Fruit fly (Drosophila melanogaster) whole organism, embryonic: ENCODE results near the gene CG5262.

Experiments used
- Aef1 ChIP-seq: fragments of 200-800 bp; sonication (Bioruptor generic); IDR thresholded peaks from 3 replicates; pipeline ENCODE4 v1.3.6; 2022; ENCODE audit warnings: missing biosample characterization, missing genetic modification characterization
- B-H1 ChIP-seq: fragments of 200-800 bp; sonication (Bioruptor generic); IDR thresholded peaks from 3 replicates; pipeline ENCODE4 v1.3.6; 2022; ENCODE audit warnings: missing biosample characterization, missing genetic modification characterization
- CG1024 ChIP-seq: fragments of 200-800 bp; sonication (Bioruptor generic); IDR thresholded peaks from 2 replicates; pipeline ENCODE4 v1.3.6; 2022; ENCODE audit warnings: missing biosample characterization, missing genetic modification characterization
- CG10654 ChIP-seq: fragments of 200-800 bp; sonication (Bioruptor generic); optimal IDR thresholded peaks from 2 replicates; lab custom pipeline; 2016; ENCODE audit warnings: missing biosample characterization, missing genetic modification characterization
- CG11085 ChIP-seq: fragments of 200-800 bp; sonication (Bioruptor generic); IDR thresholded peaks from 2 replicates; pipeline ENCODE4 v1.3.6; 2022; ENCODE audit warnings: missing biosample characterization, missing genetic modification characterization
- CG11560 ChIP-seq: fragments of 200-800 bp; sonication (Bioruptor generic); IDR thresholded peaks from 3 replicates; pipeline ENCODE4 v1.3.6; 2022; ENCODE audit warnings: missing biosample characterization, missing genetic modification characterization
- CG12769 ChIP-seq: fragments of 200-800 bp; sonication (Bioruptor generic); optimal IDR thresholded peaks from 2 replicates; lab custom pipeline; 2019; ENCODE audit warnings: missing biosample characterization, mild to moderate bottlenecking, missing genetic modification characterization, moderate library complexity
- CG16779 ChIP-seq: fragments of 200-800 bp; sonication (Bioruptor generic); IDR thresholded peaks from 2 replicates; pipeline ENCODE4 v1.3.6; 2022; ENCODE audit warnings: missing biosample characterization, missing genetic modification characterization
- CG31365 ChIP-seq: fragments of 200-800 bp; sonication (Bioruptor generic); optimal IDR thresholded peaks from 2 replicates; lab custom pipeline; 2018; ENCODE audit warnings: missing biosample characterization, mild to moderate bottlenecking, missing genetic modification characterization
- CG32532 ChIP-seq: fragments of 200-800 bp; sonication (Bioruptor generic); IDR thresholded peaks from 2 replicates; pipeline ENCODE4 v1.3.6; 2022; ENCODE audit warnings: missing biosample characterization, missing genetic modification characterization
- CG3281 ChIP-seq: fragments of 200-800 bp; sonication (Bioruptor generic); optimal IDR thresholded peaks from 3 replicates; lab custom pipeline; 2017; ENCODE audit warnings: missing biosample characterization, mild to moderate bottlenecking, missing genetic modification characterization
- CG3726 ChIP-seq: fragments of 200-800 bp; sonication (Bioruptor generic); IDR thresholded peaks from 3 replicates; pipeline ENCODE4, ENCODE4 v1.3.6; 2022; ENCODE audit warnings: missing biosample characterization, missing genetic modification characterization
- CG6272 ChIP-seq: fragments of 200-800 bp; sonication (Bioruptor generic); IDR thresholded peaks from 2 replicates; pipeline ENCODE4 v1.3.6; 2022; ENCODE audit warnings: missing biosample characterization, missing genetic modification characterization
- CG6689 ChIP-seq: fragments of 200-800 bp; sonication (Bioruptor generic); IDR thresholded peaks from 2 replicates; pipeline ENCODE4 v1.3.6; 2022; ENCODE audit warnings: missing biosample characterization, missing genetic modification characterization
- CG8478 ChIP-seq: fragments of >200 bp; optimal IDR thresholded peaks from 2 replicates; lab custom pipeline; 2018
- Chrac-16 ChIP-seq: fragments of 200-800 bp; sonication (Bioruptor generic); optimal IDR thresholded peaks from 3 replicates; lab custom pipeline; 2016; ENCODE audit warnings: missing biosample characterization, missing genetic modification characterization
- CkIIα-i1 ChIP-seq: fragments of 200-800 bp; sonication (Bioruptor generic); IDR thresholded peaks from 2 replicates; pipeline ENCODE4 v1.3.6; 2022; ENCODE audit warnings: missing biosample characterization, missing genetic modification characterization
- D ChIP-seq, 2 experiments: fragments of 200-800 bp in 1 of 2; fragments of >200 bp in 1 of 2; sonication (Bioruptor generic) in 1 of 2; optimal IDR thresholded peaks; 2 replicates in 1 of 2; 3 replicates in 1 of 2; lab custom pipeline; 2017; ENCODE audit warnings: mild to moderate bottlenecking in 1 of 2, missing biosample characterization in 1 of 2, missing genetic modification characterization in 1 of 2, missing genetic modification reagents in 1 of 2
- D19B ChIP-seq: fragments of 200-800 bp; sonication (Bioruptor generic); optimal IDR thresholded peaks from 2 replicates; lab custom pipeline; 2017; ENCODE audit warnings: missing biosample characterization, mild to moderate bottlenecking, missing genetic modification characterization
- Dfd ChIP-seq, 2 experiments: fragments of >200 bp; optimal IDR thresholded peaks; 2 replicates each; lab custom pipeline; 2017; ENCODE audit warnings: missing biosample characterization in 2 of 2, missing genetic modification characterization in 2 of 2
- Dip2 ChIP-seq: fragments of 200-800 bp; sonication (Bioruptor generic); IDR thresholded peaks from 2 replicates; pipeline ENCODE4 v1.3.6; 2022; ENCODE audit warnings: missing biosample characterization, missing genetic modification characterization
- Drgx ChIP-seq: fragments of 200-800 bp; sonication (Bioruptor generic); IDR thresholded peaks from 2 replicates; pipeline ENCODE4 v1.3.6; 2022; ENCODE audit warnings: missing biosample characterization, missing genetic modification characterization
- ERR ChIP-seq: fragments of 200-800 bp; sonication (Bioruptor generic); optimal IDR thresholded peaks from 2 replicates; lab custom pipeline; 2016; ENCODE audit warnings: missing biosample characterization, missing genetic modification characterization
- Ets97D ChIP-seq: fragments of 200-800 bp; sonication (Bioruptor generic); optimal IDR thresholded peaks from 3 replicates; lab custom pipeline; 2016; ENCODE audit warnings: missing biosample characterization, missing genetic modification characterization
- Gug ChIP-seq: fragments of 200-800 bp; sonication (Bioruptor generic); IDR thresholded peaks from 4 replicates; pipeline ENCODE4 v1.3.6; 2022; ENCODE audit warnings: missing biosample characterization, missing genetic modification characterization
- H15 ChIP-seq: fragments of 200-800 bp; sonication (Bioruptor generic); IDR thresholded peaks from 3 replicates; pipeline ENCODE4 v1.3.6; 2022; ENCODE audit warnings: missing biosample characterization, missing genetic modification characterization
- HLH3B ChIP-seq: fragments of 200-800 bp; sonication (Bioruptor generic); IDR thresholded peaks from 2 replicates; pipeline ENCODE4 v1.3.6; 2022; ENCODE audit warnings: missing biosample characterization, missing genetic modification characterization
- HmgZ ChIP-seq: fragments of 200-800 bp; sonication (Bioruptor generic); optimal IDR thresholded peaks from 2 replicates; lab custom pipeline; 2018; ENCODE audit warnings: missing biosample characterization, mild to moderate bottlenecking, missing genetic modification characterization
- Hr39 ChIP-seq: fragments of >200 bp; optimal IDR thresholded peaks from 2 replicates; lab custom pipeline; 2017
- MBD-R2 ChIP-seq: fragments of 200-800 bp; sonication (Bioruptor generic); IDR thresholded peaks from 2 replicates; pipeline ENCODE4 v1.3.6; 2022; ENCODE audit warnings: missing biosample characterization, missing genetic modification characterization
- MTF-1 ChIP-seq: fragments of 200-800 bp; sonication (Bioruptor generic); optimal IDR thresholded peaks from 2 replicates; lab custom pipeline; 2018; ENCODE audit warnings: missing biosample characterization, mild to moderate bottlenecking, missing genetic modification characterization, borderline replicate concordance
- Meics ChIP-seq: fragments of 200-800 bp; sonication (Bioruptor generic); optimal IDR thresholded peaks from 2 replicates; lab custom pipeline; 2017; ENCODE audit warnings: missing biosample characterization, mild to moderate bottlenecking, missing genetic modification characterization
- Ssrp ChIP-seq: fragments of 200-800 bp; sonication (Bioruptor generic); optimal IDR thresholded peaks from 2 replicates; lab custom pipeline; 2018; ENCODE audit warnings: missing biosample characterization, mild to moderate bottlenecking, missing genetic modification characterization, moderate library complexity
- Xrp1 ChIP-seq: fragments of 200-800 bp; sonication (Bioruptor generic); IDR thresholded peaks from 2 replicates; pipeline ENCODE4 v1.3.6; 2022; ENCODE audit warnings: missing biosample characterization, missing genetic modification characterization
- abd-A ChIP-seq: fragments of 200-800 bp; sonication (Bioruptor generic); optimal IDR thresholded peaks from 3 replicates; lab custom pipeline; 2019; ENCODE audit warnings: missing biosample characterization, mild to moderate bottlenecking, missing genetic modification characterization, moderate library complexity
- bsh ChIP-seq, 2 experiments: fragments of 200-800 bp; sonication (Bioruptor generic); optimal IDR thresholded peaks; 2 replicates each; lab custom pipeline; 2017 to 2018; ENCODE audit warnings: mild to moderate bottlenecking in 2 of 2, missing biosample characterization in 2 of 2, missing genetic modification characterization in 2 of 2, moderate library complexity in 1 of 2
- ci ChIP-seq: fragments of 200-800 bp; sonication (Bioruptor generic); IDR thresholded peaks from 3 replicates; pipeline ENCODE4 v1.3.6; 2022; ENCODE audit warnings: missing biosample characterization, missing genetic modification characterization
- corto ChIP-seq: fragments of 200-800 bp; sonication (Bioruptor generic); optimal IDR thresholded peaks from 2 replicates; lab custom pipeline; 2016; ENCODE audit warnings: missing biosample characterization, mild to moderate bottlenecking, missing genetic modification characterization, moderate library complexity
- croc ChIP-seq: fragments of 200-800 bp; sonication (Bioruptor generic); conservative IDR thresholded peaks from 3 replicates; pipeline ENCODE4 v1.3.6; 2022; ENCODE audit warnings: missing biosample characterization, missing genetic modification characterization
- emc ChIP-seq: fragments of 200-800 bp; sonication (Bioruptor generic); optimal IDR thresholded peaks from 2 replicates; lab custom pipeline; 2016; ENCODE audit warnings: missing biosample characterization, missing genetic modification characterization
- ftz-f1 ChIP-seq: fragments of 200-800 bp; sonication (Bioruptor generic); optimal IDR thresholded peaks from 2 replicates; lab custom pipeline; 2016; ENCODE audit warnings: missing biosample characterization, missing genetic modification characterization
- ind ChIP-seq: fragments of 200-800 bp; sonication (Bioruptor generic); optimal IDR thresholded peaks from 3 replicates; lab custom pipeline; 2016; ENCODE audit warnings: missing biosample characterization, missing genetic modification characterization
- jing ChIP-seq: fragments of 200-800 bp; sonication (Bioruptor generic); optimal IDR thresholded peaks from 2 replicates; lab custom pipeline; 2018; ENCODE audit warnings: missing biosample characterization, mild to moderate bottlenecking, missing genetic modification characterization
- nerfin-1 ChIP-seq: fragments of 200-800 bp; sonication (Bioruptor generic); optimal IDR thresholded peaks from 3 replicates; lab custom pipeline; 2019; ENCODE audit warnings: missing biosample characterization, mild to moderate bottlenecking, missing genetic modification characterization, moderate library complexity
- pfk ChIP-seq: fragments of 200-800 bp; sonication (Bioruptor generic); optimal IDR thresholded peaks from 2 replicates; lab custom pipeline; 2018; ENCODE audit warnings: missing biosample characterization, mild to moderate bottlenecking, missing genetic modification characterization, moderate library complexity
- sr ChIP-seq: fragments of 200-800 bp; sonication (Bioruptor generic); IDR thresholded peaks from 3 replicates; pipeline ENCODE4 v1.3.6; 2022; ENCODE audit warnings: missing biosample characterization, missing genetic modification characterization
- stwl ChIP-seq: fragments of 200-800 bp; sonication (Bioruptor generic); optimal IDR thresholded peaks from 3 replicates; lab custom pipeline; 2018; ENCODE audit warnings: missing biosample characterization, mild to moderate bottlenecking, missing genetic modification characterization, moderate library complexity
- tgo ChIP-seq: fragments of 200-800 bp; sonication (Bioruptor generic); IDR thresholded peaks from 3 replicates; pipeline ENCODE4 v1.3.6; 2022; ENCODE audit warnings: missing biosample characterization, missing genetic modification characterization
- trem ChIP-seq: fragments of 200-800 bp; optimal IDR thresholded peaks from 3 replicates; lab custom pipeline; 2019; ENCODE audit warnings: missing biosample characterization, mild to moderate bottlenecking, missing genetic modification characterization, moderate library complexity
- zen ChIP-seq: fragments of 200-800 bp; sonication (Bioruptor generic); optimal IDR thresholded peaks from 3 replicates; lab custom pipeline; 2018; ENCODE audit warnings: missing biosample characterization, mild to moderate bottlenecking, missing genetic modification characterization, moderate library complexity

The CG5262 gene

DNA sequence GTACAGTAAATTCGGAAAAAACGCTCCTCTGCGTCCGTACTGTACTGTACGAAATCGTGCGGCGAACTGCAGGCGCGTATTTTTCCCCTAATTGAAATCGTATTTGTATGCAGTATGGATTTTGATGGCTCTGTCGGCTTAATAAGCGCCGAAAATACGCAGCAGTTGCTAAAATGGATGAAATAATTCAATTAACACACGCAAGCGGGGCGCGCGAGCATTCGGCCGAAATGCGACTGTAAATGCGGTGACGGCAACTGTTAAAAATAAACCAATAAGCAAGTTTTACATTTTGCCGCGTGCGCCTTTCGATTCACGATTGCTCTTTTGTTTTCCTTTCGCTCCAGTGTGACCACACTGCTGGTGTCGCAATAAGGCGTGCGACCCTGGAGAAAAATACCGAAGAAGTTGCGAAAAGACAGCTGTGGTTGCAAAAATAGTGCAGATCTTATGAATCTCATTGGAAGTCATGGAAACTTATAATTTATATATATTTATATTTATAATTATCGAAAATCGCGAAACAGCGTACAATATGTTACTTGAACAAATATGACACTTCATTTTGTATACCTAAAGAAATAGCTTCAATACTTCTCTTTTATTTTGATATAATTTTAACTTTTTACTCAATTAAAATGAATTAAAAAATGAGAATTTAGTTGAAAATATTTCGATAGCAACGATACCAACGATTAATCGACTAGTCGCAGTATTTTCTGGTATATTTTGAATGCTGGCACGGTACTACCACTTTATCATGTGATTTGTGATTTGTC lies 42.9 kb upstream of the CG5262 start, which contains the start of the genes CG32428 and CG5969 (continued):
- TF ChIP-seq abd-A = no peak
- peak; percentile 73 for TF ChIP-seq D (optimal IDR thresholded peaks at IDR 0.05; lab: Kevin White, UChicago)
- TF ChIP-seq D (GFP tag; optimal IDR thresholded peaks at IDR 0.05; lab: Kevin White, UChicago) = no peak
- peak; percentile 60 for TF ChIP-seq tgo (GFP tag; lab: Robert Waterston, UW)
- peak; percentile 84 for TF ChIP-seq Drgx (GFP tag; lab: Robert Waterston, UW)
- TF ChIP-seq Dip2 (GFP tag; lab: Robert Waterston, UW) = no peak
- no peak for TF ChIP-seq corto (GFP tag; lab: Kevin White, UChicago)
- no peak for TF ChIP-seq CG11560 (tag; lab: Robert Waterston, UW)
- peak; percentile 59 for TF ChIP-seq stwl
- TF ChIP-seq CG12769 = no peak
- peak; percentile 79 for TF ChIP-seq Meics (GFP tag; lab: Kevin White, UChicago)
- TF ChIP-seq CG32532 (GFP tag; lab: Robert Waterston, UW) = peak; percentile 84
- peak; percentile 20 for TF ChIP-seq HmgZ (tag; lab: Kevin White, UChicago)
- TF ChIP-seq ftz-f1 = peak; percentile 80
- TF ChIP-seq CG8478 = no peak
- TF ChIP-seq Hr39 = no peak
- TF ChIP-seq CG16779 (GFP tag; lab: Robert Waterston, UW) = no peak
- peak; percentile 28 for TF ChIP-seq Ssrp (tag; lab: Kevin White, UChicago)
- no peak for TF ChIP-seq HLH3B (GFP tag; lab: Robert Waterston, UW)
- no peak for TF ChIP-seq jing
- peak; percentile 8 for TF ChIP-seq zen (tag; lab: Kevin White, UChicago)
- TF ChIP-seq Dfd (GFP tag; optimal IDR thresholded peaks at IDR 0.05; lab: Kevin White, UChicago) = no peak
- TF ChIP-seq Ets97D (GFP tag; lab: Kevin White, UChicago) = peak; percentile 39
- peak; percentile 24 for TF ChIP-seq D19B (GFP tag; lab: Kevin White, UChicago)
- peak; percentile 68 for TF ChIP-seq ind (GFP tag; lab: Kevin White, UChicago)
- no peak for TF ChIP-seq CG3726 (GFP tag; lab: Robert Waterston, UW)
- peak; percentile 20 for TF ChIP-seq nerfin-1 (tag; lab: Kevin White, UChicago)
- TF ChIP-seq pfk (GFP tag; lab: Kevin White, UChicago) = no peak
- TF ChIP-seq CG11085 (GFP tag; lab: Robert Waterston, UW) = peak; percentile 41; the same call in 1 of the 2 replicates
- TF ChIP-seq MBD-R2 (GFP tag; lab: Robert Waterston, UW) = no peak; the same call in 1 of the 2 replicates
- TF ChIP-seq CG10654 (GFP tag; lab: Kevin White, UChicago) = no peak
- peak; percentile 44; the same call in 1 of the 2 replicates for TF ChIP-seq Xrp1 (GFP tag; lab: Robert Waterston, UW)
- peak; percentile 68 for TF ChIP-seq Aef1
- TF ChIP-seq ERR (GFP tag; lab: Kevin White, UChicago) = no peak
- peak in 1 of 2 experiments; percentile 35 for TF ChIP-seq bsh (GFP tag; optimal IDR thresholded peaks at IDR 0.05; lab: Kevin White, UChicago)
- peak; percentile 75 for TF ChIP-seq trem (tag; lab: Kevin White, UChicago)
- TF ChIP-seq croc (GFP tag; lab: Robert Waterston, UW) = 0 out of 3 replicates have a peak, but pooled peaks have one; percentile 21
- TF ChIP-seq Chrac-16 = peak; percentile 27
- no peak for TF ChIP-seq MTF-1 (GFP tag; lab: Kevin White, UChicago)
- TF ChIP-seq B-H1 (GFP tag; lab: Robert Waterston, UW) = peak; percentile 62
- no peak for TF ChIP-seq CG1024 (GFP tag; lab: Robert Waterston, UW)
- TF ChIP-seq CG3281 (GFP tag; lab: Kevin White, UChicago) = peak; percentile 63
- no peak for TF ChIP-seq CG31365 (tag; lab: Kevin White, UChicago)
- TF ChIP-seq Gug = peak; percentile 50; the same call in 3 of the 4 replicates
- TF ChIP-seq ci (GFP tag; lab: Robert Waterston, UW) = peak; percentile 36; the same call in 2 of the 3 replicates
- peak; percentile 50; the same call in 2 of the 3 replicates for TF ChIP-seq H15 (GFP tag; lab: Robert Waterston, UW)
- TF ChIP-seq sr = no peak
- no peak for TF ChIP-seq emc (GFP tag; lab: Kevin White, UChicago)
- TF ChIP-seq CkIIα-i1 (GFP tag; lab: Robert Waterston, UW) = no peak
- no peak; the same call in 1 of the 2 replicates for TF ChIP-seq CG6689 (GFP tag; lab: Robert Waterston, UW)
- 0 out of 2 replicates have a peak, but pooled peaks have one; percentile 24 for TF ChIP-seq CG6272 (GFP tag; lab: Robert Waterston, UW)
